Worm (Caenorhabditis elegans) whole organism, L4 larva: Measurements from ENCODE around the gene T02H6.8.

ENCODE experiments used
- D1046.2 ChIP-seq: fragments of 200-800 bp; sonication (Bioruptor generic); IDR thresholded peaks from 2 replicates; pipeline ENCODE4 v1.3.6; 2022; ENCODE audit warnings: missing genetic modification characterization, missing compliant biosample characterization
- F10B5.3 ChIP-seq: sonication (generic microtip); optimal IDR thresholded peaks from 2 replicates; lab custom pipeline; 2016; ENCODE audit warnings: mild to moderate bottlenecking, missing genetic modification characterization, missing compliant biosample characterization
- F37D6.2 ChIP-seq: sonication (generic microtip); optimal IDR thresholded peaks from 2 replicates; lab custom pipeline; 2016; ENCODE audit warnings: mild to moderate bottlenecking, missing genetic modification characterization, missing compliant biosample characterization
- Y5F2A.4 ChIP-seq: fragments of 200-800 bp; sonication (Bioruptor generic); optimal IDR thresholded peaks from 2 replicates; lab custom pipeline; 2018; ENCODE audit warnings: mild to moderate bottlenecking, missing genetic modification characterization, missing compliant biosample characterization
- ZK337.2 ChIP-seq: fragments of 200-800 bp; sonication (Bioruptor generic); IDR thresholded peaks from 2 replicates; pipeline ENCODE4 v1.3.6; 2022; ENCODE audit warnings: missing genetic modification reagents, missing genetic modification characterization, missing compliant biosample characterization
- ZK546.5 ChIP-seq, 2 experiments: sonication (generic microtip); optimal IDR thresholded peaks; 2 replicates each; lab custom pipeline; 2017; ENCODE audit warnings: missing biosample characterization in 2 of 2, missing genetic modification characterization in 2 of 2
- aha-1 ChIP-seq: fragments of 150-350 bp; peaks from one replicate; lab custom pipeline; 2014; ENCODE audit warnings: missing biosample characterization, missing genetic modification characterization
- aly-2 ChIP-seq: sonication (generic microtip); optimal IDR thresholded peaks from 2 replicates; lab custom pipeline; 2018; ENCODE audit warnings: missing biosample characterization, missing genetic modification characterization
- attf-4 ChIP-seq: sonication (generic microtip); optimal IDR thresholded peaks from 3 replicates; lab custom pipeline; 2017; ENCODE audit warnings: missing biosample characterization, missing genetic modification characterization
- ceh-20 ChIP-seq: fragments of 200-800 bp; sonication (Bioruptor generic); IDR thresholded peaks from 2 replicates; pipeline ENCODE4 v1.3.6; 2022; ENCODE audit warnings: missing genetic modification reagents, missing genetic modification characterization, missing compliant biosample characterization
- ceh-82 ChIP-seq: sonication (generic microtip); optimal IDR thresholded peaks from 2 replicates; lab custom pipeline; 2017; ENCODE audit warnings: missing biosample characterization, missing genetic modification characterization
- cey-2 ChIP-seq: sonication (generic microtip); optimal IDR thresholded peaks from 3 replicates; lab custom pipeline; 2017; ENCODE audit warnings: missing genetic modification characterization, mild to moderate bottlenecking, missing compliant biosample characterization, antibody characterized with exemption, borderline replicate concordance; ENCODE audit not compliant: insufficient read depth
- ctbp-1 ChIP-seq: fragments of 200-800 bp; sonication (Bioruptor generic); IDR thresholded peaks from 2 replicates; pipeline ENCODE4 v1.3.6; 2022; ENCODE audit warnings: missing genetic modification reagents, missing genetic modification characterization, missing compliant biosample characterization
- dmd-8 ChIP-seq: fragments of 200-800 bp; sonication (Bioruptor generic); IDR thresholded peaks from 2 replicates; pipeline ENCODE4 v1.3.6; 2022; ENCODE audit warnings: missing genetic modification characterization, missing compliant biosample characterization
- fkh-10 ChIP-seq: fragments of 150-350 bp; optimal IDR thresholded peaks from 2 replicates; lab custom pipeline; 2014; ENCODE audit warnings: missing biosample characterization, missing genetic modification reagents, missing genetic modification characterization
- fos-1 ChIP-seq: fragments of 150-350 bp; optimal IDR thresholded peaks from 2 replicates; lab custom pipeline; 2014; ENCODE audit warnings: missing biosample characterization, missing genetic modification characterization
- lin-38 ChIP-seq: fragments of 200-800 bp; sonication (Bioruptor generic); IDR thresholded peaks from 2 replicates; pipeline ENCODE4 v1.3.6; 2022; ENCODE audit warnings: missing genetic modification reagents, missing genetic modification characterization, missing compliant biosample characterization
- lir-3 ChIP-seq: sonication (generic microtip); optimal IDR thresholded peaks from 2 replicates; lab custom pipeline; 2016; ENCODE audit warnings: mild to moderate bottlenecking, missing genetic modification characterization, missing compliant biosample characterization
- mep-1 ChIP-seq: fragments of 150-350 bp; sonication (generic microtip); optimal IDR thresholded peaks from 3 replicates; lab custom pipeline; 2014; ENCODE audit warnings: missing biosample characterization, missing genetic modification characterization
- mes-2 ChIP-seq: sonication (generic microtip); optimal IDR thresholded peaks from 2 replicates; lab custom pipeline; 2016; ENCODE audit warnings: missing genotype, mild to moderate bottlenecking, missing genetic modification characterization, missing compliant biosample characterization; ENCODE audit not compliant: poor library complexity, severe bottlenecking
- nhr-28 ChIP-seq: fragments of 150-350 bp; optimal IDR thresholded peaks from 2 replicates; lab custom pipeline; 2014; ENCODE audit warnings: missing biosample characterization, missing genetic modification characterization
- nhr-42 ChIP-seq: fragments of 200-800 bp; sonication (Bioruptor generic); IDR thresholded peaks from 2 replicates; pipeline ENCODE4 v1.3.6; 2022; ENCODE audit warnings: missing genetic modification characterization, missing compliant biosample characterization
- nhr-76 ChIP-seq: fragments of 150-350 bp; optimal IDR thresholded peaks from 2 replicates; lab custom pipeline; 2014; ENCODE audit warnings: missing biosample characterization, missing genetic modification characterization
- pha-4 ChIP-seq, 2 experiments: fragments of 150-350 bp in 1 of 2; fragments of 200-800 bp in 1 of 2; sonication (Bioruptor generic) in 1 of 2; IDR thresholded peaks in 1 of 2; optimal IDR thresholded peaks in 1 of 2; 2 replicates each; pipeline versions ENCODE4 v1.3.6 to Lab custom; 2014 to 2022; ENCODE audit warnings: missing genetic modification characterization in 2 of 2, missing genetic modification reagents in 2 of 2, missing biosample characterization in 1 of 2, missing compliant biosample characterization in 1 of 2
- spr-3 ChIP-seq: fragments of 200-800 bp; sonication (Bioruptor generic); optimal IDR thresholded peaks from 2 replicates; lab custom pipeline; 2018; ENCODE audit warnings: mild to moderate bottlenecking, missing genetic modification characterization, missing compliant biosample characterization
- tag-97 ChIP-seq: fragments of 200-800 bp; sonication (Bioruptor generic); IDR thresholded peaks from 2 replicates; pipeline ENCODE4 v1.3.6; 2022; ENCODE audit warnings: missing genetic modification characterization, missing compliant biosample characterization
- unc-62 ChIP-seq, 3 experiments: fragments of 150-350 bp in 1 of 3; sonication (generic microtip); optimal IDR thresholded peaks in 2 of 3; peaks in 1 of 3; 1 replicate in 1 of 3; 2 replicates in 2 of 3; lab custom pipeline; 2014 to 2017; ENCODE audit warnings: missing biosample characterization in 3 of 3, missing genetic modification characterization in 3 of 3, missing genetic modification reagents in 3 of 3, missing genotype in 1 of 3
- zip-2 ChIP-seq: fragments of 150-350 bp; optimal IDR thresholded peaks from 2 replicates; lab custom pipeline; 2014; ENCODE audit warnings: missing biosample characterization, missing genetic modification characterization

The T02H6.8 gene

DNA sequence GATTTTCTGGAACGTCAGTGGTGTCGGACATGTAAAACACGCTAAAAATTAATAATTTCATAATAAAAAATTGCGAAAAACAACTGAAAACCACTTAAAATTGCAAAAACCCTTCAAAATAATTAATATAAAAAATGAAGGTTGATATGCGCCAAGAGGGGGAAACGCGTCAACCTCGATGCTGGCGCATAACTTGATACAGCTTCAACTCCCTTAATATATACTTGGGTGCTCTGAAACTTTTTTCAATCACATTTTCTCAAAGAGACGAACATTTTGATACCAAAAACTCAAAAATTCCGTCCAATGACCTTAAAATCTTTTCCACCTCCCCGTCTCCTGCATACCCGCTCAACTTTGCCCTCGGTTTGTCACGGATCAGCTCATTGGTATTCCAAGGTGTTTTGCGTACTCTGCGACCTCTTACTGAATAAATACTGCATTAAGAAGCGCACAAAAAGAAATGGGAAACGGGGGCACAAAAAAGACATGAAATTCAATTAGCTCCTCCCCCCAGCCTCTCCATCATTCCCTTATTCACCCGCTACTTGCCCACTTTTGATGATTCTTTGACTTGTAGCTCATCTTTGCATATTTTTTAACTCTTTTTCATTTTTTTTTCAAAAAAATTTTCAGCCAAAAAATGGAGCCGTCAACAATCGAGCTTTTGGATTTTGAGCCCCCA lies 30.2 kb upstream of the T02H6.8 start, which contains the start of the genes K07E8.7 and frpr-14:
TSS of gene K07E8.7 (minus strand) at position 47 of the 685 bp plus-strand sequence.
TSS of gene frpr-14 (plus strand) at position 635 of the 685 bp plus-strand sequence.
- TF ChIP-seq lin-38 (GFP tag; lab: Robert Waterston, UW) (peak; percentile 46), tag-97 (no peak), mes-2 (tag; lab: Kevin White, UChicago) (peak; percentile 32), aha-1 (tag; lab: Kevin White, UChicago) (peak; percentile 24)

DNA sequence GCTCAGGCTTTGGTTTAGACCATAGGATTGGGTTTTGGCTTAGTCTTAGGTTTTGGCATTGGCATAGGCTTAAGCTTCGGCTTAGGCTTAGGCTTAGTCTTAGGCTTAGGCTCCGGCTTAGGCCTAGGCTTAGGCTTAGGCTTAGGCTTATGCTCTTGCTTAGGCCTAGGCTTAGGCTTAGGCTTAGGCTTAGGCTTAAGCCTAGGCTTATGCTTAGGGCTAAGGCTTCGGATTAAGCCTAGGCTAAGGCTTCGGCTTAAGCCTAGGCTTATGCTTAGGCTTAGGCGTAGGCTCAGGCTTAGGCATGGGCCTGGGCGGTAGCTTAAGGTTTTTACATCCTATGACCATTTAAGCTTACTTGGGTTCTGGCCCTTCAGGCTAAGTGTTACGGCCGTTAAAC lies 29.3 kb upstream of the T02H6.8 start:
- TF ChIP-seq unc-62 (GFP tag; optimal IDR thresholded peaks at IDR 0.05 in 1 of 2; lab: Kevin White, UChicago) = peak in 1 of 2 experiments; percentile 12
- no peak for TF ChIP-seq unc-62 (tag; optimal IDR thresholded peaks at IDR 0.05; lab: Kevin White, UChicago)
- TF ChIP-seq nhr-76 (tag; lab: Kevin White, UChicago) = no peak

DNA sequence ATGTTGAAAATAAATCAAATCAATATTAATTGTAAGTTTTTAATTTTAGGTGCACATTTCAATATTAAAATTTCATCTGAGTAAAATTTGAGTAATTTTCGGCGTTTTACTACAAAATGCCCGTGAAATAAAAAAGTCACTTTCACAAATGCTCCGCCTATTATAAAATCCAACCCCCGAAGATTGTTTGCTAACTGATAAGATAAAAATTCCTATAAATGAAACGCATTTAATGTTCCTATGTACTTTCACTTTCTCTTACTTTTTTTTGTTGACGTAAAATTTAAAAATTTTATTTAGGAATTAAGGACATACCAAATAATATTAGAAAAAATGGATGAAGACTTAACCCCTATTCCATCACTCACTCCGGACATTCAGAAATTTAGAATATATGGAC lies 22.3 kb upstream of the T02H6.8 start, which contains the start of gene sdz-24:
TSS of gene sdz-24 (plus strand) at position 301 of the 400 bp plus-strand sequence.
- TF ChIP-seq nhr-42 (GFP tag; lab: Robert Waterston, UW) = no peak
- no peak for TF ChIP-seq ceh-20
- TF ChIP-seq, all 104 proteins: peak for 0

DNA sequence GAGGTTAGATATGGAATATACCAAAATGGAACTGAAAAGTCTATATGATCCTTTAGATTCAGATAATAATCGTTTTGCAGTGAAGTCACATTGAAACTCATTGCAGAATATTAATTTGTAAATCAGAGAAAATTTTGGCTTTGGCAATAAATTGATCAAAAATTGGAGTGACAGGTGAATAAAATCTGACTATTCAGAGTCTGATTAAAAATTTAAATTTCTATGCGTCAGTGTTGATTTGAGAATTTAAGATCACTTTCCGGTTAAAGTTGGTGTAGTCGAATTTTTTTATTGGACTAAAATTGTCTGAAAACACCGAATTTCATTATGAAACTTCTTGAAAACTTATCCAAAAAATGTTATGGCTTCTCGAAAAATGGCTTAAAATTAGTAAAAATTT lies 18.9 kb upstream of the T02H6.8 start, which contains the start of gene sri-45:
TSS of gene sri-45 (minus strand) at position 101 of the 400 bp plus-strand sequence.
- TF ChIP-seq F37D6.2 (tag; lab: Kevin White, UChicago) = no peak
- TF ChIP-seq aha-1 (tag; lab: Kevin White, UChicago) = peak; percentile 36

DNA sequence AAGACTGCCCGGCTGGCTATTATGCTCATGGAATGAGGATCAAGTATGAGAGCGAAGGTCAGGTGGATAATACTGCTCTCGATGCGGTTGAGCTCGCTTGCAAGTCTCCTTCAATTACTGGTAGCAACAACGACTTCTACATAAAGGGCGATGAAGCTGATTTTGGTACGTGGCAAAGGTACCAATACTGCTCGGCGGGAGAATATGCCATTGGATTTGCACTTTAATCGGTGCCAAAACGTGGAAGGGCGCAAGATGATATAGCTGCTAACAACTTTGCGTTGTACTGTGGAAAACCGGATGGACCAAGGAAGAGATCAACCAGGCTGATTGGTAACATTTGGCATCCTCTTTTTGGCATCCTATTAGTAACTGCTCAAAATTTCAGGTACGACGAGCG lies 12.8 kb upstream of the T02H6.8 start:
- TF ChIP-seq F10B5.3 (tag; lab: Kevin White, UChicago) (no peak), unc-62 (GFP tag; optimal IDR thresholded peaks at IDR 0.05 in 1 of 2; lab: Kevin White, UChicago) (peak in 1 of 2 experiments; percentile 68), unc-62 (tag; optimal IDR thresholded peaks at IDR 0.05; lab: Kevin White, UChicago) (no peak)

DNA sequence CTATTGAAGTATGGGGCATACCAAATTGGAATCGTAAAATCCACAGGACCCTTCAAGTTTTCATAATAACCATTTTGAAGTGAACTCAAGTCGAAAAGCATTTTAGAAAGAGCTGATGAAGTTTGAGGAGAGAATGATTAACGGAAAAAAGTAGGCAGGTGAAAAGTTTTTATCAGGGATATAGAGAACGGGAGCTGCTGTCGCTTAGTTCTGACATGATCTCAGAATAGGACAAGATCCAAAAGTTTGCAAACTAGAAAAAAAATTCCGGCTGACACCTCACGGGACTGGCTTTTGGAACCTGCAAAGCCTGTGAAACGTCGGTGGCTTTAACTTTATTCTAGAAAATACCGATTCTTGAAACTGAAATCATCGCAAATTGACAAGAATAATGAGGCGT lies 9.6 kb upstream of the T02H6.8 start, which contains the start of gene sri-46:
TSS of gene sri-46 (minus strand) at position 101 of the 400 bp plus-strand sequence.
- TF ChIP-seq aly-2 (tag; lab: Kevin White, UChicago) (no peak), fos-1 (no peak), ZK546.5 (tag; optimal IDR thresholded peaks at IDR 0.05; lab: Kevin White, UChicago) (no peak), fkh-10 (GFP tag; lab: Kevin White, UChicago) (no peak)

DNA sequence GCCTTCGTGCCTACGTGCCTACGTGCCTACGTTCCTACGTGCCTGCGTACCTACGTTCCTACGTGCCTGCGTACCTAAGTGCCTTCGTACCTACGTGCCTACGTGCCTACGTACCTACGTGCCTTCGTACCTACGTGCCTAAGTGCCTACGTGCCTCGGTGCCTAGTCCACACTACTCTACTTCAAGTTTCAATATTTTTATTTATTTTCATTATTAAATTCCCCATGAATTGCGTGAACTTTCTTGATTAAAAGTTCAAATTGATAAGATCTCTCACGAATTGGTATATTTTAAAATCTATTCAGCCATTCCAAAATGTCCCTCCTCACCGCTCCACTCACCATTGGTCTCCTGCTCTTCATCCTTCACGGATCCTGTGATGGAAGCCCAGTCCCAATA lies 6.5 kb upstream of the T02H6.8 start, which contains the start of gene Y39F10C.3:
TSS of gene Y39F10C.3 (plus strand) at position 301 of the 400 bp plus-strand sequence.
- TF ChIP-seq dmd-8 (GFP tag; lab: Robert Waterston, UW) (no peak), ctbp-1 (no peak), zip-2 (tag; lab: Kevin White, UChicago) (no peak), ZK337.2 (GFP tag; lab: Robert Waterston, UW) (no peak), ceh-20 (no peak), unc-62 (GFP tag; optimal IDR thresholded peaks at IDR 0.05 in 1 of 2; lab: Kevin White, UChicago) (peak in 1 of 2 experiments; percentile 66), unc-62 (tag; optimal IDR thresholded peaks at IDR 0.05; lab: Kevin White, UChicago) (no peak)
- TF ChIP-seq, all 104 proteins: peak for 1

DNA sequence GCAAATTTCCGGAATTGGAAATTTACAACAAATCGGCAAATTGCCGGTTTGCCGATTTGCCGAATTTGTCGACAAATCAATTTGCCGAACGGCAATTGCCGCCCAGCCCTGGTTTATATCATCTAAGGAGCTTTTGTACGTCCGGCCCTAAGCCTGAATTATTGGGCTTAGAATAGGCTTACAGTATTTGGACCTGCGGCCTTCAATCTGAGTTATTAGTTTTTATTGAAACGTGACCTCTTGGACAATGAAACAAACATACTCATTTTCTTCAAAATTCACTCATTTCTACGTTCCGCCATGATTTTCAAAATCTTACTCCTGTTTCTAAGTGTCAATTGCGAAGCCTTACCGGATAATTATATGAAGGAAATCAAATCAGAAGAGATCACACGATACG lies 5.3 kb upstream of the T02H6.8 start, which contains the start of gene Y39F10C.1:
TSS of gene Y39F10C.1 (plus strand) at position 301 of the 400 bp plus-strand sequence.
- TF ChIP-seq attf-4 (tag; lab: Kevin White, UChicago) = no peak
- no peak for TF ChIP-seq nhr-28 (tag; lab: Kevin White, UChicago)
- TF ChIP-seq cey-2 (tag; lab: Kevin White, UChicago) = no peak
- no peak for TF ChIP-seq nhr-76 (tag; lab: Kevin White, UChicago)
- no peak for TF ChIP-seq pha-4 (GFP tag; IDR thresholded peaks at IDR 0.05; lab: Robert Waterston, UW)
- no peak for TF ChIP-seq pha-4 (tag; optimal IDR thresholded peaks at IDR 0.05; lab: Kevin White, UChicago)
- TF ChIP-seq ceh-20 = no peak
- TF ChIP-seq mep-1 = no peak
- no peak for TF ChIP-seq aly-2 (tag; lab: Kevin White, UChicago)
- no peak for TF ChIP-seq Y5F2A.4
- no peak for TF ChIP-seq lir-3
- TF ChIP-seq D1046.2 = no peak
- no peak for TF ChIP-seq ceh-82
- no peak for TF ChIP-seq spr-3 (GFP tag; lab: Kevin White, UChicago)
- no peak for TF ChIP-seq ZK337.2 (GFP tag; lab: Robert Waterston, UW)
- TF ChIP-seq, all 104 proteins: peak for 0
